Worm (Caenorhabditis elegans): ENCODE measurements around the gene wnk-1.
A peak's percentile ranks its signal among the peaks of the same experiment; 100 is the strongest.

Gene wnk-1

ce11 chrIV:9215824-9216223 is 15.9 kb downstream of the wnk-1 start (continued):
- no peak for TF ChIP-seq nhr-11 (tag; optimal IDR thresholded peaks at IDR 0.05)

ce11 chrIV:9216437-9216836 is 16.5 kb downstream of the wnk-1 start:
- TF ChIP-seq hmg-1.1 (GFP tag; IDR thresholded peaks at IDR 0.05): no peak; the same call in 1 of the 2 replicates
- no peak for TF ChIP-seq egl-43 (GFP tag; IDR thresholded peaks at IDR 0.05)
- no peak for TF ChIP-seq saeg-2 (GFP tag; IDR thresholded peaks at IDR 0.05)
- TF ChIP-seq mes-2 (tag; optimal IDR thresholded peaks at IDR 0.05; ENCODE audit: poor library complexity, severe bottlenecking): peak; percentile 60
- TF ChIP-seq ceh-62 (tag; optimal IDR thresholded peaks at IDR 0.05): no peak
- TF ChIP-seq lin-29 (GFP tag; IDR thresholded peaks at IDR 0.05): no peak
- peak; percentile 45 for TF ChIP-seq mep-1 (tag; optimal IDR thresholded peaks at IDR 0.05)
- TF ChIP-seq daf-12 (tag; optimal IDR thresholded peaks at IDR 0.05): no peak
- TF ChIP-seq hlh-30 (tag; optimal IDR thresholded peaks at IDR 0.05; ENCODE audit: insufficient read depth): peak; percentile 60
- TF ChIP-seq ceh-20 (GFP tag; IDR thresholded peaks at IDR 0.05): 0 out of 2 replicates have a peak, but pooled peaks have one; percentile 32
- no peak for TF ChIP-seq fos-1 (tag; optimal IDR thresholded peaks at IDR 0.05)
- TF ChIP-seq lsy-2 (tag; optimal IDR thresholded peaks at IDR 0.05): peak; percentile 12 to 58
- no peak for TF ChIP-seq sdz-12 (GFP tag; optimal IDR thresholded peaks at IDR 0.05)
- TF ChIP-seq fkh-10 (GFP tag; optimal IDR thresholded peaks at IDR 0.05): peak; percentile 6
- TF ChIP-seq nhr-111 (GFP tag; optimal IDR thresholded peaks at IDR 0.05): no peak
- no peak for TF ChIP-seq aly-2 (tag; optimal IDR thresholded peaks at IDR 0.05)
- no peak for TF ChIP-seq dmd-9 (GFP tag; IDR thresholded peaks at IDR 0.05)
- TF ChIP-seq nhr-48 (tag; optimal IDR thresholded peaks at IDR 0.05): no peak
- peak in 1 of 2 experiments; percentile 92 for TF ChIP-seq mdl-1 (tag; optimal IDR thresholded peaks at IDR 0.05)
- peak; percentile 19 for TF ChIP-seq mxl-3 (GFP tag; optimal IDR thresholded peaks at IDR 0.05)
- no peak for TF ChIP-seq duxl-1 (tag; optimal IDR thresholded peaks at IDR 0.05; ENCODE audit: poor library complexity)
- TF ChIP-seq snpc-4 (tag; optimal IDR thresholded peaks at IDR 0.05): no peak
- TF ChIP-seq unc-39 (tag; optimal IDR thresholded peaks at IDR 0.05): no peak
- TF ChIP-seq hif-1 (tag; optimal IDR thresholded peaks at IDR 0.05): peak in 1 of 2 experiments; percentile 36
- TF ChIP-seq rbr-2 (tag; optimal IDR thresholded peaks at IDR 0.05): peak; percentile 27
- TF ChIP-seq mdt-29 (GFP tag; IDR thresholded peaks at IDR 0.05): no peak
- peak; percentile 99 for TF ChIP-seq aha-1 (tag)
- no peak for TF ChIP-seq tag-97 (GFP tag; IDR thresholded peaks at IDR 0.05)
- no peak for TF ChIP-seq Y5F2A.4 (GFP tag; optimal IDR thresholded peaks at IDR 0.05)

ce11 chrIV:9216956-9217355 is 17.1 kb downstream of the wnk-1 start:
- TF ChIP-seq pha-4 (GFP tag; IDR thresholded peaks at IDR 0.05) (no peak), pha-4 (tag; optimal IDR thresholded peaks at IDR 0.05) (no peak), ceh-44 (GFP tag; IDR thresholded peaks at IDR 0.05) (no peak), skn-1 (tag; optimal IDR thresholded peaks at IDR 0.05) (no peak), aha-1 (tag) (peak; percentile 13), zfp-3 (GFP tag; conservative IDR thresholded peaks at IDR 0.05) (no peak), lin-38 (GFP tag; IDR thresholded peaks at IDR 0.05) (no peak), nhr-28 (tag; optimal IDR thresholded peaks at IDR 0.05) (peak; percentile 49), nhr-76 (tag; optimal IDR thresholded peaks at IDR 0.05) (no peak), php-3 (GFP tag; IDR thresholded peaks at IDR 0.05) (peak; percentile 26; the same call in 1 of the 2 replicates), mes-2 (tag; optimal IDR thresholded peaks at IDR 0.05; ENCODE audit: poor library complexity, severe bottlenecking) (peak; percentile 9), hmg-1.1 (GFP tag; IDR thresholded peaks at IDR 0.05) (no peak), daf-16 (GFP tag; optimal IDR thresholded peaks at IDR 0.05) (no peak), daf-16 (tag; optimal IDR thresholded peaks at IDR 0.05) (peak; percentile 26), tra-1 (GFP tag; IDR thresholded peaks at IDR 0.05) (no peak), mep-1 (tag; optimal IDR thresholded peaks at IDR 0.05) (no peak), nhr-10 (tag; optimal IDR thresholded peaks at IDR 0.05) (no peak), dve-1 (tag; optimal IDR thresholded peaks at IDR 0.05; ENCODE audit: insufficient read depth) (peak; percentile 21), unc-62 (GFP tag; optimal IDR thresholded peaks at IDR 0.05 in 1 of 2) (peak in 1 of 2 experiments; percentile 45), unc-62 (tag; optimal IDR thresholded peaks at IDR 0.05) (no peak), R02D3.7 (tag; optimal IDR thresholded peaks at IDR 0.05) (no peak), lin-1 (GFP tag; IDR thresholded peaks at IDR 0.05) (no peak), mxl-3 (GFP tag; optimal IDR thresholded peaks at IDR 0.05) (peak; percentile 15), hlh-30 (tag; optimal IDR thresholded peaks at IDR 0.05; ENCODE audit: insufficient read depth) (peak; percentile 18), nhr-237 (tag; optimal IDR thresholded peaks at IDR 0.05) (no peak), dmd-6 (GFP tag; IDR thresholded peaks at IDR 0.05) (peak; percentile 57; the same call in 1 of the 2 replicates)
